Fruit fly (Drosophila melanogaster): ENCODE results near the gene bel.

DNA sequence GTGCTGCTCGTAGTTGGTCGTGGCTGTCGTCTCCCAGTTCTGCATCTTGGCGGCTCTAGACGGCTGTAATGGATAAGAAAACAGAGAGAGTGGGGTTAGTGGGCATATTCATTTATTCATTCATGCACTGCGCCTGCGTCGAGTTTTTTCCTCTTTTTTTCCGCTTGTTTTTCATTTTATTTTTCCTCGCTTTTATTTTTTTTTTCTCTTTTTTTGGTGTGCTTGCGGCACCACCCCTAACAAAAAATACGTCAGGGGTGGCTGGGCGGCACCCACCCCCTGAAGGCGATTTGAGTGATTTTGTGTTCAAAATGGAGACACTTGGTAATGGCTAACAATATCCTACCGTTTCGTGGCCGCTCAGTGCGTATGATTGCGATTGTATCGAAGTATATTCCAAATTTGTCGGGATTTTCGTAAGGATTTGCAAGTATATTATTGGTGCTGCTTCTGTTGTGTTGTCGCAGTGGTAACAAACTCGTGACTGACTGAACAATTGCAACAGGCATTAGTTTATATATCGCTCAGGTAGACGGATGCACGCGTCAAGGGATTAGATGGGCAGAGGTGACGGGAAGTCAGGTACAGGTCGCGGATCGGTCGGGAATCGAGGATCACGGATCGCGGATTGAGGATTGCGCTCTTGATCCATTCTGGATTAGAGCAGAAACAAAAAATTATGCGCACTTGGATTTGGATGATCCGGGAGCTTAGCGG, 33.7 kb upstream of the bel start:
- TF ChIP-seq N (GFP tag; optimal IDR thresholded peaks at IDR 0.05), result no peak
- TF ChIP-seq Myc (optimal IDR thresholded peaks at IDR 0.05), result no peak
- no peak for TF ChIP-seq psq (GFP tag; optimal IDR thresholded peaks at IDR 0.05)

Data from whole organism, wandering third instar larva.